Fruit fly (Drosophila melanogaster) whole organism, adult: ENCODE measurements around the gene Mtch.

Experiments
- CG11617 ChIP-seq: fragments of 200-800 bp; sonication (Bioruptor generic); optimal IDR thresholded peaks from 2 replicates; lab custom pipeline; 2017; ENCODE audit warnings: mild to moderate bottlenecking, missing biosample characterization, missing genetic modification reagents, missing genetic modification characterization
- CG12768 ChIP-seq: fragments of 200-800 bp; sonication (Bioruptor generic); optimal IDR thresholded peaks from 2 replicates; lab custom pipeline; 2017; ENCODE audit warnings: missing biosample characterization, missing genetic modification characterization, mild to moderate bottlenecking, moderate library complexity, missing genetic modification reagents
- CG14711 ChIP-seq: fragments of 200-800 bp; sonication (Bioruptor generic); optimal IDR thresholded peaks from 2 replicates; lab custom pipeline; 2018; ENCODE audit warnings: missing biosample characterization, mild to moderate bottlenecking, missing genetic modification characterization, moderate library complexity
- CG1620 ChIP-seq: fragments of 200-800 bp; sonication (Bioruptor generic); optimal IDR thresholded peaks from 2 replicates; lab custom pipeline; 2016; ENCODE audit warnings: missing biosample characterization, missing genetic modification characterization
- CG33017 ChIP-seq: fragments of 200-800 bp; sonication (Bioruptor generic); optimal IDR thresholded peaks from 2 replicates; lab custom pipeline; 2018; ENCODE audit warnings: missing biosample characterization, mild to moderate bottlenecking, missing genetic modification characterization, moderate library complexity
- CG5204 ChIP-seq: fragments of 200-800 bp; sonication (Bioruptor generic); optimal IDR thresholded peaks from 2 replicates; lab custom pipeline; 2016; ENCODE audit warnings: missing biosample characterization, missing genetic modification characterization
- CG7045 ChIP-seq: fragments of 200-800 bp; sonication (Bioruptor generic); optimal IDR thresholded peaks from 2 replicates; lab custom pipeline; 2017; ENCODE audit warnings: missing biosample characterization, mild to moderate bottlenecking, missing genetic modification characterization
- CG7101 ChIP-seq: fragments of 200-800 bp; sonication (Bioruptor generic); optimal IDR thresholded peaks from 2 replicates; lab custom pipeline; 2018; ENCODE audit warnings: missing biosample characterization, mild to moderate bottlenecking, missing genetic modification characterization, moderate library complexity
- Clk ChIP-seq: fragments of 200-800 bp; sonication (Bioruptor generic); optimal IDR thresholded peaks from 2 replicates; lab custom pipeline; 2017; ENCODE audit warnings: missing biosample characterization, missing genetic modification characterization
- Crg-1 ChIP-seq: fragments of 200-800 bp; sonication (Bioruptor generic); optimal IDR thresholded peaks from 2 replicates; lab custom pipeline; 2016; ENCODE audit warnings: missing biosample characterization, missing genetic modification characterization
- Hr96 ChIP-seq: fragments of 200-800 bp; sonication (Bioruptor generic); optimal IDR thresholded peaks from 2 replicates; lab custom pipeline; 2016; ENCODE audit warnings: missing biosample characterization, missing genetic modification characterization
- Mnt ChIP-seq: fragments of 200-800 bp; sonication (Bioruptor generic); optimal IDR thresholded peaks from 2 replicates; lab custom pipeline; 2016; ENCODE audit warnings: missing biosample characterization, mild to moderate bottlenecking, missing genetic modification characterization
- bab1 ChIP-seq: fragments of 200-800 bp; sonication (Bioruptor generic); optimal IDR thresholded peaks from 3 replicates; lab custom pipeline; 2019; ENCODE audit warnings: missing biosample characterization, mild to moderate bottlenecking, missing genetic modification characterization, moderate library complexity
- cic ChIP-seq: fragments of 200-800 bp; sonication (Bioruptor generic); optimal IDR thresholded peaks from 2 replicates; lab custom pipeline; 2017; ENCODE audit warnings: missing biosample characterization, mild to moderate bottlenecking, missing genetic modification characterization, moderate library complexity
- cnc ChIP-seq, 2 experiments: fragments of >200 bp; optimal IDR thresholded peaks; 2 replicates each; lab custom pipeline; 2017
- kay ChIP-seq: fragments of 200-800 bp; sonication (Bioruptor generic); peaks from one replicate; lab custom pipeline; 2016; ENCODE audit warnings: missing biosample characterization, missing genetic modification characterization, borderline replicate concordance
- ovo ChIP-seq: fragments of 200-800 bp; sonication (Bioruptor generic); optimal IDR thresholded peaks from 2 replicates; lab custom pipeline; 2016; ENCODE audit warnings: missing biosample characterization, missing genetic modification characterization
- pad ChIP-seq: fragments of 200-800 bp; sonication (Bioruptor generic); optimal IDR thresholded peaks from 3 replicates; lab custom pipeline; 2017; ENCODE audit warnings: missing biosample characterization, missing genetic modification characterization, mild to moderate bottlenecking, moderate library complexity, missing genetic modification reagents
- tj ChIP-seq: fragments of 200-800 bp; sonication (Bioruptor generic); optimal IDR thresholded peaks from 3 replicates; lab custom pipeline; 2017; ENCODE audit warnings: missing biosample characterization, mild to moderate bottlenecking, missing genetic modification characterization, moderate library complexity
- toe ChIP-seq: fragments of 200-800 bp; sonication (Bioruptor generic); optimal IDR thresholded peaks from 2 replicates; lab custom pipeline; 2016; ENCODE audit warnings: missing biosample characterization, missing genetic modification characterization

The Mtch gene

DNA sequence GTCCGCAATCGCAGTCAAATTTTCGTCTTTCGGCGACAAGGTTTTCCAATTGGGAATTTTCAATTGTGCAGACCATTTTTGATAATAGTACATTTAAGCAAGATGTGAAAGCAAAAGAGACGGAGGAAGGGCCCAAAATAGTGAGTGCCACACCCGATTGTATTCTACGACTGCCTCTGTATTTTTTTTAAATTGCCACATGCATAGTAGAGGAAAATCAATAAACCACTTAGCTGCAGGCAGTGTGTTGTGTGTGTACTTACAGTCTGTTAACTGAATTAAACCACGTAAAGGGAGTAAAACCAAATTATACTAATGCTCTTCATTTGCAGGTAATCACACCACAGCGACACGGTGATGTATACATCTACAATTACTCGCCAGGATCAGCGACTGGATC, 12.7 kb upstream of the Mtch start:
- TF ChIP-seq Hr96 (GFP tag; lab: Kevin White, UChicago) (no peak), toe (no peak), CG11617 (GFP tag; lab: Kevin White, UChicago) (no peak), pad (no peak)

DNA sequence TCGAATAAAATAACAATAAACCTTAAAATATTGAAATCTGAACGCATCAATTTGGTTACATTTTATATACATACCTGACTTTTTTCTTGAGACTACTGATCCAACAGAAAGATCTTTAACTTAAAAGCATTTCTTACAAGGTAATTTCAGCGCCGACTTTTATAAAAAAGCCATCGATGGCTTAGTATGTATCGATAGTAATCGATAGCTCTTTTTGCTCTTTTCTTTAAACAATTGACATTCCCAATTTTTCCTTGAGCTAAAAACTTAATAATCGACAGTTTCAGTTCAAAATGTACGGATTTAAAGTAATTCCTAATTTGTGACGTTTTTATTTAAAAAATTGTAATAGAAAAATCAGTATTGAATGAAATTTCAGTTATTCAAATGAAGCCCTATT, 9.9 kb upstream of the Mtch start:
- TF ChIP-seq cnc (optimal IDR thresholded peaks at IDR 0.05; lab: Kevin White, UChicago): no peak
- peak; percentile 48 for TF ChIP-seq bab1

DNA sequence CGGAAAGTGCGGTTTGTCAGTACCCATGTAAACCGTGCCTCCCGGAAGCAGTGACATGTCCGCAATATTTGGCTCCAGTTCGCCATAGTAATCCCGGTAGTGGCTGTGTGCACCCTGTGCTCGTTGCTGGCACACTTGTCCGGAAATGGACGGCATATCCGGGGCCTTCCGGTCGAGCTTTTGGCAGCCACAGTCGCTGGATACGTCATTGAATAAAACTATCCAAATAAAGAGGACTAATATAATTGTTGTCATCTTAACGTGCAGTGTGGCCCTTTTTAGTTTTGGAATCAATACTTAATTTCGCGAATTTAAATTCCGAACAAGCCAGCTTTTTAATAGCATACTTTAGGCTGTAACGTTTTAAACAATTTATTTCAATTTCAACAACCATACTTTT, 8.5 kb upstream of the Mtch start, which contains the start of gene CG7049:
TSS of gene CG7049 (minus strand) at position 280 of the 400 bp plus-strand sequence.
- TF ChIP-seq bab1: peak; percentile 50
- no peak for TF ChIP-seq kay (GFP tag; lab: Kevin White, UChicago)
- TF ChIP-seq toe: no peak
- TF ChIP-seq CG12768 (GFP tag; lab: Kevin White, UChicago): no peak
- TF ChIP-seq CG11617 (GFP tag; lab: Kevin White, UChicago): no peak
- peak; percentile 7 for TF ChIP-seq CG14711
- TF ChIP-seq pad: no peak
- TF ChIP-seq Clk (GFP tag; lab: Kevin White, UChicago): no peak
- no peak for TF ChIP-seq CG7045 (GFP tag; lab: Kevin White, UChicago)
- TF ChIP-seq cic: no peak
- peak; percentile 40 for TF ChIP-seq CG33017 (tag; lab: Kevin White, UChicago)

DNA sequence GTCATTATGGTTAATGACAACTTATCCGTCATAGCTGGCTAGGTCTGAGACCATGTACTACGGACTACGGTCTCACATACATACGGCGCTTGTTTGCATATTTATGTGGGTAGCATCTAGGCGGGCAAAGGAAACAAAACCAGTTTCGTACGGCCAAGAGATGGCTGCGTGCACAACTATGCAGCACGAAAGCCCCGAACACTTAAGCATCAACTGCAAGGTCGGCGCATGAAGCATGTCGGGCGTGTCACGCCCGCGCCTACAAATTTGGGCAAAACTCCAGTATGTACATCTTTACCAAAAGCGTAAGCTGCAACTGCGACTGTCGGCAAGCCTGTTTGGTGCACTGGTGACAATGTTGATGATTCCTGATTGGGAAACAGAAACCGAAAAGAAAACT, 6.5 kb upstream of the Mtch start:
- TF ChIP-seq CG11617 (GFP tag; lab: Kevin White, UChicago): no peak
- TF ChIP-seq CG1620 (GFP tag; lab: Kevin White, UChicago): no peak
- no peak for TF ChIP-seq CG12768 (GFP tag; lab: Kevin White, UChicago)
- TF ChIP-seq cic: no peak
- TF ChIP-seq CG7101 (tag; lab: Kevin White, UChicago): no peak
- no peak for TF ChIP-seq Mnt (GFP tag; lab: Kevin White, UChicago)
- TF ChIP-seq Clk (GFP tag; lab: Kevin White, UChicago): no peak
- TF ChIP-seq Crg-1 (GFP tag; lab: Kevin White, UChicago): no peak
- no peak for TF ChIP-seq pad
- no peak for TF ChIP-seq CG7045 (GFP tag; lab: Kevin White, UChicago)
- TF ChIP-seq toe: no peak
- no peak for TF ChIP-seq bab1
- TF ChIP-seq tj (GFP tag; lab: Kevin White, UChicago): no peak
- TF ChIP-seq cnc (optimal IDR thresholded peaks at IDR 0.05; lab: Kevin White, UChicago): no peak
- no peak for TF ChIP-seq kay (GFP tag; lab: Kevin White, UChicago)
- TF ChIP-seq Hr96 (GFP tag; lab: Kevin White, UChicago): no peak
- no peak for TF ChIP-seq CG5204 (GFP tag; lab: Kevin White, UChicago)
- TF ChIP-seq CG33017 (tag; lab: Kevin White, UChicago): no peak
- TF ChIP-seq ovo: no peak
- no peak for TF ChIP-seq CG14711

DNA sequence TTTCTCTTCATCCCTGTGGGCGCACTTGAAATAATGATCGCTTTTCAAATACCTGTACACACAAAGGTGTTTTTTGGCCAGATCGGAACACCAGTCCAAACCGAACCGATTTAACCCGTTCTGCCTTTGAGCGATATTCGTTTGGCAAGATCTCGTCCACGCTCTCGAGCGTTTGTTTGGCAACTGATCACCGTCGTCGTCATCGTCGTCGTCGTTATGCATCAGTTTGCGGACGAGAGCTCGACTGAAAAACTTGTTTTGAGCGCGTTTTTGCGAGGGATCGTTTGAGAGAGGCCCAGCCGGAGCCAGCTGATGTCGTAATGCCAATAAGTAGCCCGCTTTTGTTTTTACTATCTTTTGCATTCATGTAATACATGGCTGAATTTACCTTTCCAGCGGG, 6.0 kb upstream of the Mtch start:
- TF ChIP-seq bab1 (no peak), CG11617 (GFP tag; lab: Kevin White, UChicago) (no peak), Crg-1 (GFP tag; lab: Kevin White, UChicago) (no peak), CG7045 (GFP tag; lab: Kevin White, UChicago) (no peak), CG7101 (tag; lab: Kevin White, UChicago) (no peak), CG5204 (GFP tag; lab: Kevin White, UChicago) (no peak), Mnt (GFP tag; lab: Kevin White, UChicago) (no peak), Hr96 (GFP tag; lab: Kevin White, UChicago) (no peak), ovo (no peak)

DNA sequence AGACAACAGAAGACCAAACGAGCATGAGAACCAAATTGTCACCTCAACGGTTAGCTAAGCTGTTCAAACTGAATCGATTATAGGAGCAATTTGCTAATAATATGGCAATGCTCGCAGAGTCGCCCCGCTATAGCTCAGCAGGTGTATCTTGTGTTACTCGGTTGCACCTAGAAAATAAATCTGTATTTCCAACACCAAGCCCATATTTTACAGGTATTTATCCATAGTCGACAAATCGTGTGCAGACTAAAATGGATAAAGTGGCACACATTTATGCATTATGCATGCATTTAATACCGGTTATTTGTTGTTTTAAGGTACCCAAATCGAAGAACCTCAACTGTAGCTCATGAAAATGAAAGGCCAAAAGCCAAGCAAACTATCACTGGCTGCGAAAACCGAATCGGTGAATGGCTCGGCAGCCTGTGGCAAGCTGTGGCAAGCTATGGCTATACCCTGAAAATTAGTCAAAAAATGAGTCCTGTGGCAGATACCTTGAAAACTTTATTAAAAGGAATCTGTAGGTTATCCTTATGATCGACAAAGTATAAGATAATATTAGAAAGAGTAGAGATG, 5.4 kb upstream of the Mtch start, which contains the start of gene Vdup1:
TSS of gene Vdup1 (minus strand) at position 51 of the 576 bp plus-strand sequence.
- TF ChIP-seq cnc (optimal IDR thresholded peaks at IDR 0.05; lab: Kevin White, UChicago): no peak

DNA sequence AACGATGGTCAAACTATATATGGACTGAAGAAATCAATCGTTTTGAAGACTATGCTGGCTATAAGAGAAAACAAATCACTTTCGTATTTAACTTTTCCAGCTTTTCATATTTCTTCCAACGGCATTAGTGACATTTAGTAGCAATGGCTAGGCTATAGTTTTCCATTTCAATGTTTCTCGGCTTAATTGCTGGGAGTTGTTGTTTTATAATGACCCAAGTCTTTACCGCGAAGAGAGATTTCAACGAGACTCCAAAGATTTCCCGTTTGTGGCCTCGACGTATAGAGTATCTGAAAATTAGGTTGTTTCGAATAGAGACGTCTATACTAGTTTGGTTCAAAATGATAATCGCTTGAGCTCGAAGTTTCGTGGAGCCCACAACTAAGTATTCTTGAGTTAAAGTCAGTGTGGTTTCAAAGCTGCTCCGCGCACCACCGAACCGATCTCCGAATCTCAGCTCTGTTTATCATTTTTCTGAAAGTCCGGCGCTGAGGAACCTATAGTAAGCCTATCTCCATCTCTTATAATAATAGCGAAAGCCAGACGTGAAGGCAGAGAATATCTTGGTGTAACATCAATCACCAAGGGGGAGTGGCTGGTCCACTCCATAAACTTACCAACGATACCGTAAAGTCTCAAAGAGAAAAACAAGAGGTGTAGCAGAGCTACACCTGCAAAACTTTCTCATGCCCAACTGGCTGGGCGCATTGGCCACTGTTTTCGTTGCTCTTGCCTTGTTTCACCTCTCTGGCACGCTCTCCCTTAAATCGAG, 4.8 kb upstream of the Mtch start, which contains the start of gene CG13875:
TSS of gene CG13875 (plus strand) at position 434 of the 772 bp plus-strand sequence.
- no peak for TF ChIP-seq CG11617 (GFP tag; lab: Kevin White, UChicago)
- TF ChIP-seq Crg-1 (GFP tag; lab: Kevin White, UChicago): no peak
- no peak for TF ChIP-seq CG12768 (GFP tag; lab: Kevin White, UChicago)
- no peak for TF ChIP-seq Clk (GFP tag; lab: Kevin White, UChicago)
- no peak for TF ChIP-seq toe
- no peak for TF ChIP-seq CG5204 (GFP tag; lab: Kevin White, UChicago)
- TF ChIP-seq CG14711: no peak
- no peak for TF ChIP-seq cnc (optimal IDR thresholded peaks at IDR 0.05; lab: Kevin White, UChicago)
- TF ChIP-seq kay (GFP tag; lab: Kevin White, UChicago): no peak
- TF ChIP-seq CG7045 (GFP tag; lab: Kevin White, UChicago): no peak
- TF ChIP-seq Mnt (GFP tag; lab: Kevin White, UChicago): no peak
- TF ChIP-seq cic: no peak
- no peak for TF ChIP-seq CG33017 (tag; lab: Kevin White, UChicago)
- no peak for TF ChIP-seq ovo
